Fruit fly (Drosophila melanogaster): ENCODE data around the gene Eip74EF.

Eip74EF gene

dm6 chr3L:17513492-17513891, 105.6 kb downstream of the Eip74EF start:
- no peak for TF ChIP-seq CG17801 (GFP tag; optimal IDR thresholded peaks at IDR 0.05; ENCODE audit: partially characterized antibody)

Data from ovary, adult (tissue).